Fruit fly (Drosophila melanogaster): ENCODE data around the gene Apl.
A peak's percentile ranks its signal among the peaks of the same experiment; 100 is the strongest.

The Apl gene

DNA sequence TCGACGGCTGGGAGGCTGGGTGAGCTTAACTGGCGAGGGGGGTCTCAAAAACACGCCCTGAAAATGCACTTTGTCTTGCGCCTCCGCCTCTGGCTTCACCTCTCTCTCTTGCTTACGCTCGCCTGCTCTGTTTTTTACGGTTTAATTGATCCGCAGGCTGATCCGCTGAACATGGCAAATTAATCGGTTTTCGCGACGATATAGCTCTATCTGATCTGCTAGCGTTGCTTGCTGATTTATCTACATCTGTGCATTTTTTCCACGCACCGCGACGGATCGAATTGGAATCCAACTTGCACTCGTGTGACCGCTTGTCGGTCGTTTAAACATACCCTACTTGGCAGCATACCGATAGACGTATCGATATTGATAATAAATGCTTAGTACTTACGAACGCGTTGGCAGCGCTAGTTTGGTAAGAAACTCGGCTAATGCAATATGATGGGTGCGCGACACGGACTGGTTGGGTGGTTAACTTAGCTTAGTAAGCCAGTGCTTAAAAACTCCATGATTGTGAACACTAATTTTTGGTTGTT, 52.7 kb downstream of the Apl start, which contains the start of gene Abl (continued):
- TF ChIP-seq CG17186 (GFP tag; optimal IDR thresholded peaks at IDR 0.05) (peak; percentile 64), Fer3 (tag; optimal IDR thresholded peaks at IDR 0.05) (peak; percentile 62), zfh2 (GFP tag; optimal IDR thresholded peaks at IDR 0.05) (peak; percentile 88), psq (GFP tag; optimal IDR thresholded peaks at IDR 0.05) (no peak), E2f2 (GFP tag; IDR thresholded peaks at IDR 0.05) (peak; percentile 92), CG9727 (GFP tag; optimal IDR thresholded peaks at IDR 0.05) (peak; percentile 13), CG30403 (GFP tag; optimal IDR thresholded peaks at IDR 0.05) (peak; percentile 73), gsb (GFP tag; IDR thresholded peaks at IDR 0.05) (no peak), dysf (GFP tag; IDR thresholded peaks at IDR 0.05) (peak; percentile 45; the same call in 2 of the 3 replicates), Antp (GFP tag; optimal IDR thresholded peaks at IDR 0.05) (peak; percentile 78), H2.0 (GFP tag; IDR thresholded peaks at IDR 0.05) (no peak), pnt (GFP tag; optimal IDR thresholded peaks at IDR 0.05) (peak; percentile 35), Neu2 (GFP tag; optimal IDR thresholded peaks at IDR 0.05; ENCODE audit: borderline replicate concordance) (no peak), HLHmδ (GFP tag; optimal IDR thresholded peaks at IDR 0.05) (peak; percentile 86), CG42726 (GFP tag; IDR thresholded peaks at IDR 0.05; ENCODE audit: partially characterized antibody) (peak; percentile 89), Hmr (GFP tag; optimal IDR thresholded peaks at IDR 0.05) (peak; percentile 95), CG12155 (GFP tag; optimal IDR thresholded peaks at IDR 0.05) (peak; percentile 78), CG4617 (GFP tag; optimal IDR thresholded peaks at IDR 0.05; ENCODE audit: borderline replicate concordance) (peak; percentile 83), croc (GFP tag; conservative IDR thresholded peaks at IDR 0.05) (peak; percentile 19; the same call in 2 of the 3 replicates), wor (GFP tag; IDR thresholded peaks at IDR 0.05) (no peak), Nf-YA (GFP tag; IDR thresholded peaks at IDR 0.05) (no peak), sqz (GFP tag; optimal IDR thresholded peaks at IDR 0.05) (no peak), luna (GFP tag; optimal IDR thresholded peaks at IDR 0.05) (peak; percentile 79), crp (GFP tag; optimal IDR thresholded peaks at IDR 0.05) (peak in 1 of 2 experiments; percentile 50), Ssrp (tag; optimal IDR thresholded peaks at IDR 0.05) (no peak), corto (GFP tag; optimal IDR thresholded peaks at IDR 0.05) (no peak), Atf-2 (GFP tag; optimal IDR thresholded peaks at IDR 0.05) (peak; percentile 49), CG17612 (GFP tag; IDR thresholded peaks at IDR 0.05) (no peak), CG15514 (GFP tag; optimal IDR thresholded peaks at IDR 0.05) (peak; percentile 93), lab (GFP tag; optimal IDR thresholded peaks at IDR 0.05) (peak; percentile 74), gt (GFP tag; IDR thresholded peaks at IDR 0.05) (no peak), CG10209 (GFP tag; optimal IDR thresholded peaks at IDR 0.05) (peak; percentile 69), CG1647 (GFP tag; optimal IDR thresholded peaks at IDR 0.05) (peak; percentile 82), hkb (optimal IDR thresholded peaks at IDR 0.05) (peak; percentile 26), hkb (GFP tag; IDR thresholded peaks at IDR 0.05) (peak; percentile 43; the same call in 1 of the 2 replicates), CG13624 (GFP tag; optimal IDR thresholded peaks at IDR 0.05) (peak; percentile 88), Usf (GFP tag; optimal IDR thresholded peaks at IDR 0.05) (peak; percentile 46), CG2199 (GFP tag; IDR thresholded peaks at IDR 0.05) (peak; percentile 54; the same call in 1 of the 3 replicates), CG4854 (GFP tag; optimal IDR thresholded peaks at IDR 0.05) (peak; percentile 55), grn (GFP tag; optimal IDR thresholded peaks at IDR 0.05) (peak; percentile 79), mam (GFP tag; optimal IDR thresholded peaks at IDR 0.05) (peak; percentile 82), dimm (GFP tag; IDR thresholded peaks at IDR 0.05) (no peak), onecut (GFP tag; IDR thresholded peaks at IDR 0.05) (no peak; the same call in none of the 2 replicates), Dek (tag; optimal IDR thresholded peaks at IDR 0.05) (peak; percentile 69), CG1603 (tag; optimal IDR thresholded peaks at IDR 0.05) (peak; percentile 94), CG14710 (tag; optimal IDR thresholded peaks at IDR 0.05) (peak; percentile 85), Dip2 (GFP tag; IDR thresholded peaks at IDR 0.05) (no peak), CG16813 (GFP tag; IDR thresholded peaks at IDR 0.05; ENCODE audit: partially characterized antibody) (peak; percentile 79), Myb (GFP tag; optimal IDR thresholded peaks at IDR 0.05) (peak; percentile 97), oc (tag; optimal IDR thresholded peaks at IDR 0.05) (peak; percentile 79)

Data from whole organism, embryonic.